Worm (Caenorhabditis elegans): ENCODE measurements around the gene R08C7.4.
A peak's percentile ranks its signal among the peaks of the same experiment; 100 is the strongest.

Gene R08C7.4

ce11 chrIV:4388854-4389253 is 46.0 kb upstream of the R08C7.4 start (continued):
- TF ChIP-seq dmd-8 (GFP tag; IDR thresholded peaks at IDR 0.05) (peak; percentile 77; the same call in 1 of the 2 replicates), arid-1 (GFP tag; conservative IDR thresholded peaks at IDR 0.05) (peak; percentile 60; the same call in 1 of the 2 replicates), unc-130 (GFP tag; optimal IDR thresholded peaks at IDR 0.05) (peak; percentile 19), daf-19 (GFP tag; conservative IDR thresholded peaks at IDR 0.05) (peak; percentile 77; the same call in 1 of the 2 replicates), dmd-6 (GFP tag; IDR thresholded peaks at IDR 0.05) (peak; percentile 13; the same call in 1 of the 2 replicates), F49E8.2 (tag; optimal IDR thresholded peaks at IDR 0.05; ENCODE audit: borderline replicate concordance) (peak; percentile 85)

ce11 chrIV:4389427-4389826 is 45.4 kb upstream of the R08C7.4 start:
- TF ChIP-seq F44E2.7 (GFP tag; IDR thresholded peaks at IDR 0.05): 0 out of 2 replicates have a peak, but pooled peaks have one; percentile 3
- peak; percentile 91 for TF ChIP-seq set-16 (GFP tag; IDR thresholded peaks at IDR 0.05)

ce11 chrIV:4390438-4390894 is 44.4 kb upstream of the R08C7.4 start, which contains the start of the genes rpl-7A and set-21:
rpl-7A (minus strand) TSS chrIV:4390590.
set-21 (plus strand) TSS chrIV:4390844.
- peak; percentile 92 for TF ChIP-seq dve-1 (tag; optimal IDR thresholded peaks at IDR 0.05; ENCODE audit: insufficient read depth)
- TF ChIP-seq daf-8 (GFP tag; IDR thresholded peaks at IDR 0.05): no peak
- peak; percentile 94 for TF ChIP-seq hlh-11 (tag; optimal IDR thresholded peaks at IDR 0.05)
- TF ChIP-seq mxl-2 (GFP tag; conservative IDR thresholded peaks at IDR 0.05): peak; percentile 82
- peak; percentile 43 for TF ChIP-seq zip-2 (tag; optimal IDR thresholded peaks at IDR 0.05)
- TF ChIP-seq hmg-1.1 (GFP tag; IDR thresholded peaks at IDR 0.05): peak; percentile 98
- peak; percentile 91 for TF ChIP-seq nhr-28 (tag; optimal IDR thresholded peaks at IDR 0.05)
- TF ChIP-seq fos-1 (tag; optimal IDR thresholded peaks at IDR 0.05): peak; percentile 40
- TF ChIP-seq D1046.2 (GFP tag; IDR thresholded peaks at IDR 0.05): peak; percentile 95
- no peak for TF ChIP-seq snpc-4 (tag; optimal IDR thresholded peaks at IDR 0.05)
- TF ChIP-seq fkh-10 (GFP tag; optimal IDR thresholded peaks at IDR 0.05): peak; percentile 52
- TF ChIP-seq ceh-32 (tag; optimal IDR thresholded peaks at IDR 0.05; ENCODE audit: poor library complexity): peak; percentile 10
- peak; percentile 76 for TF ChIP-seq unc-130 (GFP tag; optimal IDR thresholded peaks at IDR 0.05)
- TF ChIP-seq tra-1 (GFP tag; IDR thresholded peaks at IDR 0.05): peak; percentile 96
- no peak for TF ChIP-seq daf-12 (tag; optimal IDR thresholded peaks at IDR 0.05)
- no peak for TF ChIP-seq ztf-11 (tag; optimal IDR thresholded peaks at IDR 0.05)
- TF ChIP-seq jun-1 (tag; optimal IDR thresholded peaks at IDR 0.05): peak; percentile 70
- peak; percentile 71; the same call in 1 of the 2 replicates for TF ChIP-seq dmd-8 (GFP tag; IDR thresholded peaks at IDR 0.05)
- peak; percentile 94 for TF ChIP-seq nhr-41 (GFP tag; IDR thresholded peaks at IDR 0.05)
- peak; percentile 82 for TF ChIP-seq F49E8.2 (tag; optimal IDR thresholded peaks at IDR 0.05; ENCODE audit: borderline replicate concordance)
- TF ChIP-seq lin-13 (GFP tag; optimal IDR thresholded peaks at IDR 0.05): peak; percentile 81
- TF ChIP-seq daf-19 (GFP tag; conservative IDR thresholded peaks at IDR 0.05): peak; percentile 95
- peak; percentile 17 to 77 for TF ChIP-seq daf-16 (GFP tag; optimal IDR thresholded peaks at IDR 0.05)
- peak; percentile 45 for TF ChIP-seq daf-16 (tag; optimal IDR thresholded peaks at IDR 0.05)
- peak; percentile 97 for TF ChIP-seq nhr-102 (tag; optimal IDR thresholded peaks at IDR 0.05)
- peak; percentile 98 for TF ChIP-seq aha-1 (tag)
- TF ChIP-seq egl-43 (GFP tag; IDR thresholded peaks at IDR 0.05): peak; percentile 96
- TF ChIP-seq mes-2 (tag; optimal IDR thresholded peaks at IDR 0.05; ENCODE audit: poor library complexity, severe bottlenecking): peak; percentile 97
- no peak for TF ChIP-seq nhr-76 (tag; optimal IDR thresholded peaks at IDR 0.05)
- peak; percentile 93 to 96 for TF ChIP-seq lsy-2 (tag; optimal IDR thresholded peaks at IDR 0.05)
- no peak for TF ChIP-seq lin-39 (tag; optimal IDR thresholded peaks at IDR 0.05)
- no peak for TF ChIP-seq ceh-82 (tag; optimal IDR thresholded peaks at IDR 0.05)
- TF ChIP-seq ctbp-1 (GFP tag; IDR thresholded peaks at IDR 0.05): peak; percentile 95
- no peak for TF ChIP-seq nhr-10 (tag; optimal IDR thresholded peaks at IDR 0.05)
- TF ChIP-seq ceh-20 (GFP tag; IDR thresholded peaks at IDR 0.05): peak; percentile 98
- TF ChIP-seq ZK337.2 (GFP tag; IDR thresholded peaks at IDR 0.05): peak; percentile 90
- TF ChIP-seq gei-8 (GFP tag; optimal IDR thresholded peaks at IDR 0.05): no peak
- TF ChIP-seq lin-1 (GFP tag; IDR thresholded peaks at IDR 0.05): peak; percentile 95
- TF ChIP-seq dpl-1 (GFP tag; optimal IDR thresholded peaks at IDR 0.05): peak; percentile 96
- no peak for TF ChIP-seq ceh-62 (tag; optimal IDR thresholded peaks at IDR 0.05)
- 0 out of 2 replicates have a peak, but pooled peaks have one; percentile 28 for TF ChIP-seq lim-7 (GFP tag; IDR thresholded peaks at IDR 0.05)
- peak; percentile 45 for TF ChIP-seq pqm-1 (tag; optimal IDR thresholded peaks at IDR 0.05)
- peak; percentile 97 for TF ChIP-seq lin-29 (GFP tag; IDR thresholded peaks at IDR 0.05)

Measured in whole organism, L4 larva.